Worm (Caenorhabditis elegans) whole organism, L1 larva: ENCODE data around the gene Y11D7A.10.

Experiments used
- C04F5.9 ChIP-seq: sonication (generic microtip); optimal IDR thresholded peaks from 2 replicates; lab custom pipeline; 2016; ENCODE audit warnings: missing genetic modification characterization, missing compliant biosample characterization
- C16A3.4 ChIP-seq: fragments of 150-350 bp; optimal IDR thresholded peaks from 2 replicates; lab custom pipeline; 2014; ENCODE audit warnings: missing biosample characterization, missing genetic modification characterization
- alr-1 ChIP-seq: fragments of 200-800 bp; sonication (Bioruptor generic); optimal IDR thresholded peaks from 2 replicates; lab custom pipeline; 2018; ENCODE audit warnings: borderline replicate concordance, mild to moderate bottlenecking, missing genetic modification characterization, missing compliant biosample characterization
- aly-2 ChIP-seq: fragments of 150-350 bp; optimal IDR thresholded peaks from 2 replicates; lab custom pipeline; 2014; ENCODE audit warnings: missing biosample characterization, missing genetic modification characterization
- ceh-63 ChIP-seq: fragments of 200-800 bp; sonication (Bioruptor generic); optimal IDR thresholded peaks from 2 replicates; lab custom pipeline; 2018; ENCODE audit warnings: mild to moderate bottlenecking, missing genetic modification characterization, missing compliant biosample characterization
- ceh-8 ChIP-seq: fragments of 200-800 bp; sonication (Bioruptor generic); optimal IDR thresholded peaks from 2 replicates; lab custom pipeline; 2018; ENCODE audit warnings: mild to moderate bottlenecking, missing genetic modification characterization, moderate library complexity, missing compliant biosample characterization
- ceh-82 ChIP-seq, 3 experiments: fragments of 150-350 bp in 1 of 3; sonication (generic microtip) in 2 of 3; optimal IDR thresholded peaks; 2 replicates each; lab custom pipeline; 2014 to 2017; ENCODE audit warnings: missing biosample characterization in 3 of 3, missing genetic modification characterization in 3 of 3
- ceh-90 ChIP-seq: sonication (generic microtip); optimal IDR thresholded peaks from 2 replicates; lab custom pipeline; 2016; ENCODE audit warnings: missing genetic modification characterization, missing compliant biosample characterization
- efl-3 ChIP-seq: fragments of 200-800 bp; sonication (Bioruptor generic); optimal IDR thresholded peaks from 2 replicates; lab custom pipeline; 2018; ENCODE audit warnings: mild to moderate bottlenecking, missing genetic modification characterization, missing compliant biosample characterization
- egl-13 ChIP-seq: sonication (generic microtip); optimal IDR thresholded peaks from 2 replicates; lab custom pipeline; 2016; ENCODE audit warnings: missing genotype, missing genetic modification reagents, missing genetic modification characterization, missing compliant biosample characterization
- ets-5 ChIP-seq: fragments of 200-800 bp; sonication (Bioruptor generic); IDR thresholded peaks from 2 replicates; pipeline ENCODE4 v1.3.6; 2022; ENCODE audit warnings: missing genetic modification characterization, missing compliant biosample characterization
- fkh-4 ChIP-seq: sonication (generic microtip); optimal IDR thresholded peaks from 2 replicates; lab custom pipeline; 2016; ENCODE audit warnings: missing compliant biosample characterization, missing genetic modification characterization, borderline replicate concordance
- fos-1 ChIP-seq: fragments of 150-350 bp; optimal IDR thresholded peaks from 2 replicates; lab custom pipeline; 2014; ENCODE audit warnings: missing biosample characterization, missing genetic modification characterization
- hlh-17 ChIP-seq: fragments of 200-800 bp; sonication (Bioruptor generic); optimal IDR thresholded peaks from 2 replicates; lab custom pipeline; 2018; ENCODE audit warnings: missing genetic modification characterization, mild to moderate bottlenecking, missing compliant biosample characterization, moderate library complexity, borderline replicate concordance
- irx-1 ChIP-seq: sonication (generic microtip); optimal IDR thresholded peaks from 2 replicates; lab custom pipeline; 2016; ENCODE audit warnings: missing genetic modification characterization, missing compliant biosample characterization
- jun-1 ChIP-seq: fragments of 150-350 bp; optimal IDR thresholded peaks from 2 replicates; lab custom pipeline; 2014; ENCODE audit warnings: missing biosample characterization, missing genetic modification reagents, missing genetic modification characterization
- lin-15B ChIP-seq: fragments of 150-350 bp; sonication (generic microtip); optimal IDR thresholded peaks from 3 replicates; lab custom pipeline; 2014; ENCODE audit warnings: missing biosample characterization, missing genetic modification characterization
- lin-35 ChIP-seq, 2 experiments: fragments of 150-350 bp; optimal IDR thresholded peaks; 2 replicates each; lab custom pipeline; 2014; ENCODE audit warnings: missing biosample characterization in 2 of 2, missing genetic modification characterization in 2 of 2, missing genetic modification reagents in 2 of 2
- lir-3 ChIP-seq: sonication (generic microtip); optimal IDR thresholded peaks from 2 replicates; lab custom pipeline; 2016; ENCODE audit warnings: mild to moderate bottlenecking, missing genetic modification characterization, moderate library complexity, missing compliant biosample characterization; ENCODE audit not compliant: poor library complexity
- mab-9 ChIP-seq: fragments of 200-800 bp; sonication (Bioruptor generic); IDR thresholded peaks from 2 replicates; pipeline ENCODE4 v1.3.6; 2022; ENCODE audit warnings: missing genetic modification reagents, missing genetic modification characterization, missing compliant biosample characterization
- mef-2 ChIP-seq: fragments of 150-350 bp; optimal IDR thresholded peaks from 2 replicates; lab custom pipeline; 2014; ENCODE audit warnings: missing biosample characterization, missing genetic modification characterization
- nhr-19 ChIP-seq: fragments of 200-800 bp; sonication (Bioruptor generic); conservative IDR thresholded peaks from 2 replicates; pipeline ENCODE4 v1.3.6; 2022; ENCODE audit warnings: missing genetic modification characterization, missing compliant biosample characterization
- nhr-28 ChIP-seq: fragments of 150-350 bp; optimal IDR thresholded peaks from 2 replicates; lab custom pipeline; 2014; ENCODE audit warnings: missing biosample characterization, missing genetic modification characterization
- nhr-77 ChIP-seq: fragments of 150-350 bp; optimal IDR thresholded peaks from 2 replicates; lab custom pipeline; 2014; ENCODE audit warnings: missing biosample characterization, missing genetic modification characterization
- pqm-1 ChIP-seq: sonication (generic microtip); optimal IDR thresholded peaks from 3 replicates; lab custom pipeline; 2017; ENCODE audit warnings: missing biosample characterization, missing genetic modification characterization
- skn-1 ChIP-seq: fragments of 150-350 bp; optimal IDR thresholded peaks from 2 replicates; lab custom pipeline; 2014; ENCODE audit warnings: missing biosample characterization, missing genetic modification characterization
- sup-37 ChIP-seq: fragments of 200-800 bp; sonication (Bioruptor generic); optimal IDR thresholded peaks from 2 replicates; lab custom pipeline; 2018; ENCODE audit warnings: mild to moderate bottlenecking, missing genetic modification characterization, missing compliant biosample characterization
- tbx-2 ChIP-seq: sonication (generic microtip); optimal IDR thresholded peaks from 2 replicates; lab custom pipeline; 2016; ENCODE audit warnings: missing genetic modification characterization, missing compliant biosample characterization
- tlp-1 ChIP-seq: fragments of 150-350 bp; optimal IDR thresholded peaks from 2 replicates; lab custom pipeline; 2014; ENCODE audit warnings: missing biosample characterization, missing genetic modification characterization
- unc-86 ChIP-seq: sonication (generic microtip); optimal IDR thresholded peaks from 2 replicates; lab custom pipeline; 2016; ENCODE audit warnings: missing genetic modification characterization, missing compliant biosample characterization
- vab-15 ChIP-seq: sonication (generic microtip); optimal IDR thresholded peaks from 2 replicates; lab custom pipeline; 2017; ENCODE audit warnings: missing genotype, mild to moderate bottlenecking, missing genetic modification characterization, missing compliant biosample characterization
- ztf-11 ChIP-seq, 2 experiments: sonication (generic microtip); optimal IDR thresholded peaks; 2 replicates each; lab custom pipeline; 2016 to 2017; ENCODE audit warnings: missing genetic modification characterization in 2 of 2, missing biosample characterization in 1 of 2, missing compliant biosample characterization in 1 of 2
- ztf-4 ChIP-seq: fragments of 150-350 bp; optimal IDR thresholded peaks from 2 replicates; lab custom pipeline; 2014; ENCODE audit warnings: missing biosample characterization, missing genetic modification characterization

Gene Y11D7A.10

DNA sequence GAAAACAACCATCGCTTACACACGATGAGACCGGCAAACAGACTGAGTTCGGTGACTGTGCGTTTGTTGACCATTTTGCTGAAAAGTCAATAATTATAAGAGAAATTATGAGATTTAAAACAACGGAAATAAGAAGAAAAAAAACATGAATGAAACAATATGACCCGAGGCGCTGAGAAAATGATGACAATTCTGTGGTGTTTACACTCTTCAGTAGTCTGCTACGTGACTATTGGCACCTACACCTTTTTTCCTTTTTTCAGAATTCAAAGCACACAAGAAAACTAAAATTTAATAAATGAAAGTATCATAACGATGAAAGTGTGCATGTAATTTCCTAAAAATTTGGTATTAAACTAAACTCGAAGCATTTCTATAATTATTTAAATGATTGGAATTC, at the start of gene Y11D7A.10:
Y11D7A.10 (minus strand) TSS at position 82 of the 400 bp plus-strand sequence.
- peak in 1 of 2 experiments; percentile 2 for TF ChIP-seq lin-35 (GFP tag; optimal IDR thresholded peaks at IDR 0.05; lab: Kevin White, UChicago)
- TF ChIP-seq skn-1 (tag; lab: Kevin White, UChicago), result peak; percentile 60
- TF ChIP-seq ceh-63 (GFP tag; lab: Kevin White, UChicago), result no peak

DNA sequence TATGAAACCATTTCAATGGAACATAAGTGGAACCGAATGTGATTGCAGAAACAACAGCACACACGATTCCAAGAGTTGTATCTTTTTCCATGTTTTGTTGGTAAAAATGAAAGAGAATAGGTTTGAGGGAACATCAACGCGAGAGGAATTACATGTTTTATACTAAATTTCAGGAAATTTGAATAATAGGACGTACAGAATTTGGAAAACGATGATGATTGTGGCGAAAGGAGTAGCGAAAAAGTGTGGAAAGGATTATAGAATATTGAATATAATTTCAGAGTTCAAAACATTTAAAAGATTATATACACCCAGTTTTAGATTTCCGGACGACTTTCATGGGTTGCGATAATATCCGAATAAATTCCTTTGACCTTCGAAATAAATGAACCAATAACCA, 49.4 kb upstream of the Y11D7A.10 start, which contains the start of gene F49C12.6:
F49C12.6 (minus strand) TSS at position 101 of the 400 bp plus-strand sequence.
- TF ChIP-seq egl-13 (tag; lab: Kevin White, UChicago) (no peak), ztf-4 (tag; lab: Kevin White, UChicago) (no peak), ceh-82 (tag; optimal IDR thresholded peaks at IDR 0.05; lab: Kevin White, UChicago) (no peak)
- TF ChIP-seq, all 84 proteins: peak for 0

DNA sequence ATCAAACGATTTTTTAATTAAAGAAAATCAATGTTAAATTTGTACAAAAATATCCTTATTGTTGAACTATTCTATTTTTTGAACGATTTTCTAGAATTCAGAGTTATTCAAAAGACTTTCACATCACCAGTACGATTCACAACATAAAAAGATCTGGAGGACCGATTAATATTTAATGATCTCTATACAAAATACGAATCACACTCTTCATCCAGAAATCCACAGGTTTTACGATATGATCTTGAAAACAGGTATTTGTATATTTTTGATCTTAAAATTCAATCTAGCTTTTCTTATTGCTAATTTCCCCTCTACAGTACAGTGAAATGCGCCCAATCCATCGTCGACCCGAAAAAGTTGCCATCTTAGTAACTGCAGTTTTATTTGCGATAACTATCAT, 45.0 kb upstream of the Y11D7A.10 start, which contains the start of gene F49C12.5:
F49C12.5 (plus strand) TSS at position 301 of the 400 bp plus-strand sequence.
- TF ChIP-seq C16A3.4 (no peak), ceh-63 (GFP tag; lab: Kevin White, UChicago) (no peak), alr-1 (tag; lab: Kevin White, UChicago) (no peak), lin-35 (GFP tag; optimal IDR thresholded peaks at IDR 0.05; lab: Kevin White, UChicago) (no peak), lin-15B (tag; lab: Kevin White, UChicago) (no peak), ceh-8 (no peak), unc-86 (tag; lab: Kevin White, UChicago) (no peak), fkh-4 (no peak), aly-2 (no peak), fos-1 (no peak), tbx-2 (no peak), nhr-19 (GFP tag; lab: Robert Waterston, UW) (no peak), C04F5.9 (tag; lab: Kevin White, UChicago) (no peak), ztf-11 (tag; optimal IDR thresholded peaks at IDR 0.05; lab: Kevin White, UChicago) (no peak), efl-3 (GFP tag; lab: Kevin White, UChicago) (no peak), ceh-90 (tag; lab: Kevin White, UChicago) (no peak), jun-1 (tag; lab: Kevin White, UChicago) (no peak), mab-9 (GFP tag; lab: Robert Waterston, UW) (no peak), mef-2 (no peak)

DNA sequence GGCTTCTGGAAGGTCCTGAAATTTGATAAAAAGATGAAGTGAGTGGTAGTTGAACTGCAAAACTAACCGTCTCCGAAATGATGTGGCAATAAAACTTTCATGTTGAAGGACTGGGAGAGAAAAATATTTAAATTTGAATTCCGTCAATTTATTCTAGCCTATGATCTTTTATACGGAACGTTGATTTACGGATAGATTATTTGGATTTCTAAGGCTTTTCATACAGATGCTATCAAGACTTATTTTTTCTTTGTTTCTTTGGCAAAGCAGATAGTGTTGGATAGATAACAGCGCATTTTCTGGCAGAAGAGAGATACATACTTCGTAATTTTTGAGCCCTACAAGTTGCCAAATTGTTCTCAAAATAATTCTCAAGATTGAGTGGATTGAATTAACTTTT, 44.4 kb upstream of the Y11D7A.10 start, which contains the start of gene F49C12.4:
F49C12.4 (minus strand) TSS at position 101 of the 400 bp plus-strand sequence.
- TF ChIP-seq ceh-63 (GFP tag; lab: Kevin White, UChicago) (no peak), hlh-17 (GFP tag; lab: Kevin White, UChicago) (no peak), fkh-4 (no peak), tlp-1 (tag; lab: Kevin White, UChicago) (no peak), nhr-77 (tag; lab: Kevin White, UChicago) (no peak), irx-1 (tag; lab: Kevin White, UChicago) (no peak), sup-37 (GFP tag; lab: Kevin White, UChicago) (no peak), pqm-1 (tag; lab: Kevin White, UChicago) (no peak), nhr-28 (tag; lab: Kevin White, UChicago) (no peak)

DNA sequence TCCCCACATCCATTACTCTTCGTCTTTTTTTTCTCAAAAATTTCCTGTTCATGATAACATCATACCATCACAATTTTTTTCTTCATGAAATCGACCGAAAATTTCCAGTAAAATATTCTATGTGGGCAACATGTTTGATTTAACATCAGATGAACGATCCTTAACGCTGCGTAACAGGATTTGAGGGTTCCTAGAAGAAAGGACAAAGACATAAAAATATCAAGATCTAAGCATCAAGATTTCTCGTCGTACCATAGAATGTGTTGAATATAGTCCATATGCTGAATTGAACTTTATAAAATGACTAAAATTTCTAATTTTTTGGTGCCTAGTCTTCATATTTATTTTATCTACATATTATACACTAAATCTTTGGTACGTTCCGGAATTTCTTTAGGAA, 40.6 kb upstream of the Y11D7A.10 start, which contains the start of gene F49C12.3:
F49C12.3 (plus strand) TSS at position 301 of the 400 bp plus-strand sequence.
- TF ChIP-seq vab-15 (no peak), ets-5 (GFP tag; lab: Robert Waterston, UW) (no peak), lir-3 (tag; lab: Kevin White, UChicago) (no peak), tbx-2 (no peak), lin-15B (tag; lab: Kevin White, UChicago) (no peak)
